Worm (Caenorhabditis elegans) whole organism, early embryonic: Measurements from ENCODE around the gene mspn-1.

ENCODE experiments used
- B0310.2 ChIP-seq: sonication (generic microtip); optimal IDR thresholded peaks from 2 replicates; lab custom pipeline; 2016; ENCODE audit warnings: mild to moderate bottlenecking, missing genetic modification characterization, missing compliant biosample characterization
- F13C5.2 ChIP-seq: sonication (generic microtip); optimal IDR thresholded peaks from 2 replicates; lab custom pipeline; 2017; ENCODE audit warnings: mild to moderate bottlenecking, missing genetic modification characterization, inconsistent platforms, missing compliant biosample characterization
- aly-1 ChIP-seq: sonication (generic microtip); optimal IDR thresholded peaks from 2 replicates; lab custom pipeline; 2016; ENCODE audit warnings: missing genetic modification characterization, missing compliant biosample characterization
- ama-1 ChIP-seq: fragments of 150-350 bp; optimal IDR thresholded peaks from 2 replicates; lab custom pipeline; 2014
- ceh-13 ChIP-seq: fragments of 200-800 bp; sonication (Bioruptor generic); optimal IDR thresholded peaks from 2 replicates; lab custom pipeline; 2018; ENCODE audit warnings: mild to moderate bottlenecking, missing genetic modification characterization, missing compliant biosample characterization
- ceh-36 ChIP-seq: sonication (generic microtip); optimal IDR thresholded peaks from 2 replicates; lab custom pipeline; 2016; ENCODE audit warnings: missing genetic modification characterization, inconsistent platforms, missing compliant biosample characterization
- ets-7 ChIP-seq: sonication (generic microtip); optimal IDR thresholded peaks from 2 replicates; lab custom pipeline; 2016; ENCODE audit warnings: missing genotype, missing genetic modification characterization, missing compliant biosample characterization
- flt-1 ChIP-seq: fragments of 200-800 bp; sonication (Bioruptor generic); IDR thresholded peaks from 2 replicates; pipeline ENCODE4 v1.3.6; 2022; ENCODE audit warnings: missing genetic modification characterization, missing compliant biosample characterization
- hmbx-1 ChIP-seq: sonication (generic microtip); optimal IDR thresholded peaks from 2 replicates; lab custom pipeline; 2016; ENCODE audit warnings: mild to moderate bottlenecking, missing genetic modification characterization, missing compliant biosample characterization
- hmg-4 ChIP-seq: fragments of 200-800 bp; sonication (Bioruptor generic); optimal IDR thresholded peaks from 2 replicates; lab custom pipeline; 2018; ENCODE audit warnings: mild to moderate bottlenecking, missing genetic modification characterization, missing compliant biosample characterization
- hnd-1 ChIP-seq: sonication (generic microtip); optimal IDR thresholded peaks from 2 replicates; lab custom pipeline; 2016; ENCODE audit warnings: missing genetic modification characterization, missing compliant biosample characterization
- pes-1 ChIP-seq: fragments of 200-800 bp; sonication (Bioruptor generic); IDR thresholded peaks from 2 replicates; pipeline ENCODE4 v1.3.6; 2022; ENCODE audit warnings: missing genetic modification reagents, missing genetic modification characterization, missing compliant biosample characterization
- scrt-1 ChIP-seq: fragments of 200-800 bp; sonication (Bioruptor generic); IDR thresholded peaks from 2 replicates; pipeline ENCODE4 v1.3.6; 2022; ENCODE audit warnings: missing genetic modification characterization, missing compliant biosample characterization
- sea-1 ChIP-seq: fragments of 200-800 bp; sonication (Bioruptor generic); conservative IDR thresholded peaks from 2 replicates; pipeline ENCODE4 v1.3.6; 2022; ENCODE audit warnings: missing genetic modification characterization, missing compliant biosample characterization
- tbx-11 ChIP-seq: fragments of 200-800 bp; sonication (Bioruptor generic); IDR thresholded peaks from 2 replicates; pipeline ENCODE4 v1.3.6; 2022; ENCODE audit warnings: missing genetic modification characterization, missing compliant biosample characterization
- tbx-37 ChIP-seq: fragments of 200-800 bp; sonication (Bioruptor generic); conservative IDR thresholded peaks from 2 replicates; pipeline ENCODE4 v1.3.6; 2022; ENCODE audit warnings: missing genetic modification reagents, missing genetic modification characterization, missing compliant biosample characterization
- tra-4 ChIP-seq: sonication (generic microtip); optimal IDR thresholded peaks from 2 replicates; lab custom pipeline; 2017; ENCODE audit warnings: missing genetic modification characterization, missing compliant biosample characterization

mspn-1 gene

DNA sequence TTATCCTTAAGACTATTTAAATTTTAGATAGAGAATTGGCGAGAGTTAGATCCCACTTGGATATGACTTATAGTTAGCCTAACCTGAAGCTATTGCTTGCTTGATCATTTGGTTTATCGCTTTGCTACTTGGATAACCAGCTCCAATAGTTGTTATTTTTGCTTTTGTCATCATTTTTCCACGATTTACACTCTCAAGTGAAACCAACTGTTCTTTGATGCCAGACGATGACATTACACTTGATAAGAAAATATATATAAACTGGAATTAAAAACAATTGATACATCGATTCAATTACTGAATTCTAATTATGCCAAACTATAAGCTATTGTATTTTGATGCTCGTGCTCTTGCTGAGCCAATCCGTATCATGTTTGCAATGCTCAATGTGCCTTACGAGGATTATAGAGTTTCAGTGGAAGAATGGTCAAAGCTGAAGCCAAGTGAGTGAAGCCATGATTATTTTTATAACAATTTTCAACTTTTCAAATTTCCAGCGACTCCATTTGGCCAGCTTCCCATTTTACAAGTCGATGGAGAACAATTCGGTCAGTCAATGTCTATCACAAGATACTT is 35.8 kb upstream of the mspn-1 start, which contains the start of the genes gst-2, gst-4 and dhs-12:
TSS of gene gst-2 (minus strand) at position 132 of the 576 bp plus-strand sequence.
TSS of gene gst-4 (plus strand) at position 296 of the 576 bp plus-strand sequence.
TSS of gene dhs-12 (plus strand) at position 526 of the 576 bp plus-strand sequence.
- TF ChIP-seq F13C5.2 = no peak
- TF ChIP-seq hmg-4 (GFP tag; lab: Kevin White, UChicago) = no peak
- no peak for TF ChIP-seq ama-1
- no peak for TF ChIP-seq ets-7
- TF ChIP-seq hmbx-1 (tag; lab: Kevin White, UChicago) = no peak
- TF ChIP-seq hnd-1 (tag; lab: Kevin White, UChicago) = no peak

DNA sequence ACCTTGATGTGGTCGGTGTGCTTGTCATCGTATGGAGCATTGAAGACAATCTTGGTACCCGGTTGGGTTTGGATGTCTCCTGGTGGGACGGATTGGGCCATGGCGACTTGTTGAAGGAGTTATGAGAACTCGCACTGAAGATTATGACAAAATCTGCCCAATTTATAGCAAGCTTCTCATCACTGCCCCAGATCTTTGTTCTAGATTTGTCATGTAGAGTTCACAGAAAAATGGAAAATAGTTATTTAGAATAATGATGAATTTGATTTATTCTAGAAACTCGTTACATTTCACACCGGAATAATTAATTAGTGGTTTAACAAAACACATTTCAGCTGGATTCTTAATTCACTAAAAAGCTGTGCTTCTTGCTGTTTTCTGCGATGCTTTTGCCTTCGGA is 34.1 kb upstream of the mspn-1 start, which contains the start of gene msp-38:
TSS of gene msp-38 (minus strand) at position 101 of the 400 bp plus-strand sequence.
- TF ChIP-seq ama-1 (no peak), aly-1 (tag; lab: Kevin White, UChicago) (no peak), scrt-1 (GFP tag; lab: Robert Waterston, UW) (no peak), flt-1 (no peak), tbx-37 (no peak), tra-4 (tag; lab: Kevin White, UChicago) (no peak), hmg-4 (GFP tag; lab: Kevin White, UChicago) (no peak), B0310.2 (tag; lab: Kevin White, UChicago) (no peak), ceh-13 (no peak), pes-1 (no peak), hnd-1 (tag; lab: Kevin White, UChicago) (no peak), F13C5.2 (no peak), ets-7 (no peak), ceh-36 (tag; lab: Kevin White, UChicago) (no peak)

DNA sequence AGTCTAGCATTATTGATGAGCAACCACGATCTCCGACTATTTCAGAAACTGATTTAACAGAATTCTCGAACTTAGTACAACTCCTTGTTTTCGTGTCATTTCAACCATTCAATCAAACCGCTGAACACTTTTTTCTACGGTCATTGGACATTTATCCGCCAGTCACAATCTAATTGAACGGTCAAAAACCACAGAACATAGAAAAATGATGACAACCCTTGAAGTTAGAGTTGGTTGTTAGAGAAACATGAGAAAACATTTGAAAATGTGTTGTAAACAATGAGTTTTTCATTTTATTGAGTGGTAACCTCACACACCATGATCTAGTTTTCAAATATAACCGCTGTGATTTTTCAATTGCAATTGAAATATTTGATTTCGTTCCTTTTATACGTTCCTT is 33.3 kb upstream of the mspn-1 start:
- TF ChIP-seq tbx-11 (GFP tag; lab: Robert Waterston, UW) = no peak
- TF ChIP-seq ceh-13 = no peak
- no peak for TF ChIP-seq aly-1 (tag; lab: Kevin White, UChicago)
- TF ChIP-seq hnd-1 (tag; lab: Kevin White, UChicago) = no peak
- no peak for TF ChIP-seq scrt-1 (GFP tag; lab: Robert Waterston, UW)
- TF ChIP-seq F13C5.2 = no peak
- no peak for TF ChIP-seq flt-1
- TF ChIP-seq ets-7 = no peak
- no peak for TF ChIP-seq ceh-36 (tag; lab: Kevin White, UChicago)
- no peak for TF ChIP-seq hmbx-1 (tag; lab: Kevin White, UChicago)
- TF ChIP-seq tra-4 (tag; lab: Kevin White, UChicago) = no peak

DNA sequence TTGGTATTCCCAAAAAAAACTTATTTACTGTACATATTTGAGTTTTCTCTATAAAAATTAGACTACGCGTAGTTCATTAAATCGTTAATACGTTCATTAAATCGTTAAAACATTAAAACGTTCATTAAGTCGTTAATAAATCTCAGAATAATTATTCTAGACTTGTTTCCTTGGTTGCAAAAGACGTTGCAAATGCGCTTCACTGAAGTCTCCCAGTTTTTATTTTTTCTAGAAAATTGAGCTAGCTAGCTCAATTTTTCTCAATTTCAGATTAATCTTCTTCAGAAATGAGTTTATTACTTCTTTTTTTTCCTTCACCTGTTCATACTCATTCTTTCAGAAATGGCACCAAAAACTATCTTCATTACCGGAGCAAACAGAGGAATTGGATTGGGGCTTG is 32.9 kb upstream of the mspn-1 start:
- TF ChIP-seq tra-4 (tag; lab: Kevin White, UChicago) (no peak), B0310.2 (tag; lab: Kevin White, UChicago) (no peak), F13C5.2 (no peak), aly-1 (tag; lab: Kevin White, UChicago) (no peak), ama-1 (no peak), hmbx-1 (tag; lab: Kevin White, UChicago) (no peak), sea-1 (GFP tag; lab: Robert Waterston, UW) (no peak), tbx-37 (no peak), hnd-1 (tag; lab: Kevin White, UChicago) (no peak), flt-1 (no peak), tbx-11 (GFP tag; lab: Robert Waterston, UW) (no peak), pes-1 (no peak)

DNA sequence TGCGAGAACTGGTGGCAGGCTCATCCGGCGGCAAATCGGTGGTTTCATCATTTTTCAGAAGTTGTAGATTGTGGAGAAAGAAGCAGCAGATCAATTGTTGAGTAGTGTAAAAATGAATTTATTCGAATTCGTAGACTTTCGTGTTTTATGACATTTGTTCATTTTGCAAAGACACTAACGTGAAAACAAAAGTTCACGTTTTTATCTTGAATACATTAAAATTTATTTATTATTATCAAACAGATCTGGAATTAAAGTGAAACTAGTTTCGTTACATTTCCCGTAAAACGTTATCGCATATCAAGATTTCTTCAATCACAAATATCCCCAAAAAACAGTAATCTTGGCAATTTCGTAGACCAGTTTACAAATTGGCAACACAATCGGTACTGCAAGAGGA is 30.9 kb upstream of the mspn-1 start, which contains the start of gene T14G10.8:
TSS of gene T14G10.8 (minus strand) at position 101 of the 400 bp plus-strand sequence.
- TF ChIP-seq scrt-1 (GFP tag; lab: Robert Waterston, UW) = no peak
- TF ChIP-seq hnd-1 (tag; lab: Kevin White, UChicago) = no peak
- TF ChIP-seq ama-1 = no peak
- no peak for TF ChIP-seq tbx-37
- TF ChIP-seq pes-1 = no peak
- no peak for TF ChIP-seq F13C5.2
- no peak for TF ChIP-seq ets-7
- TF ChIP-seq tra-4 (tag; lab: Kevin White, UChicago) = no peak
- no peak for TF ChIP-seq B0310.2 (tag; lab: Kevin White, UChicago)
- no peak for TF ChIP-seq ceh-13
- no peak for TF ChIP-seq sea-1 (GFP tag; lab: Robert Waterston, UW)

DNA sequence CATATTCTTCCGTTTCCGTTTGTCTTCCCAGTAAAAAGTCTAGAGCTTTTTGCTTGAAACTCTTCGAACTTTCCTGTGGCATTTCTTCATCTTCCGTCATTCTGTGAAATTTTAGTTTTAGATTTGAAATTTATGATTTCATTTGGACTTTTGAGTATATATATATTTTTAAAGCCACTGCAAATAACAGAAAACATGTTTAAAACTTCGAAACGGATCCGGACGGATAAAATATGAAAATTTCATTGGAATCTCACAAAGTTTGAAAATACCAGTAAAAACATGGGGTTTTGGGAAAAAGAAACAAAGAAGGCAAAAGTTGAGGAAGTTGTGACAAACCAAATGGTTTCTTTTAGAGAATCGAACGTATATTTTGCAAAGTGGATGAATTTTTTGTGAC is 28.8 kb upstream of the mspn-1 start, which contains the start of gene pigs-1:
TSS of gene pigs-1 (minus strand) at position 101 of the 400 bp plus-strand sequence.
- TF ChIP-seq ama-1 (no peak), pes-1 (no peak), tra-4 (tag; lab: Kevin White, UChicago) (no peak), tbx-11 (GFP tag; lab: Robert Waterston, UW) (no peak), hnd-1 (tag; lab: Kevin White, UChicago) (no peak), ceh-13 (no peak), hmg-4 (GFP tag; lab: Kevin White, UChicago) (no peak), B0310.2 (tag; lab: Kevin White, UChicago) (no peak), flt-1 (no peak), aly-1 (tag; lab: Kevin White, UChicago) (no peak), scrt-1 (GFP tag; lab: Robert Waterston, UW) (no peak), ets-7 (no peak), sea-1 (GFP tag; lab: Robert Waterston, UW) (no peak)

DNA sequence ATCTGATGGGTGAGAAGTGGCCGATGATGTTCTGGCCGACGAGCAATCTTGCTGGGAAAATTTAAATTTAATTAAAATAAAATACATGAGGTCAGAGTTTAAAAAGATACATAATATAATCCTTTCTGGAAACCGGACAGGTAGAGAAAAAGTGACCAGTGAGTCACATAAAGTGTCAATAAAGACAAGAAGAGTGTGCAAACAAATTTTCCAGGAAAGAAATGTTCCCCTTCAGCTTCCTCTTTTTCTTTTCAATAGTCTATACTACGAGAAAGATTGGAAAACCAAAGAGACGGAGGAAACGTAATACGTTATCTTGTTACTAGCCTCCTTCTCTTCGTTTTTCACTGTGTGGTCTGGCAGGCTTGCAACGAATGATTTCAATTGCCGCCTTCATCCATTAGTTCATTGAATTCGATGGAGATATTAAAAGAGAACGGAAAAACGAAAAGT is 27.2 kb upstream of the mspn-1 start, which contains the start of gene tsp-12:
TSS of gene tsp-12 (minus strand) at position 51 of the 453 bp plus-strand sequence.
- no peak for TF ChIP-seq hmg-4 (GFP tag; lab: Kevin White, UChicago)
- TF ChIP-seq scrt-1 (GFP tag; lab: Robert Waterston, UW) = no peak
- no peak for TF ChIP-seq hnd-1 (tag; lab: Kevin White, UChicago)
- TF ChIP-seq ceh-36 (tag; lab: Kevin White, UChicago) = no peak
- TF ChIP-seq tbx-37 = no peak
- TF ChIP-seq B0310.2 (tag; lab: Kevin White, UChicago) = no peak
- no peak for TF ChIP-seq sea-1 (GFP tag; lab: Robert Waterston, UW)
